Worm (Caenorhabditis elegans): Measurements from ENCODE around the gene pitr-3.

The pitr-3 gene

ce11 chrV:9162955-9163468, 21.8 kb upstream of the pitr-3 start, which contains the start of gene col-145:
col-145 (minus strand) TSS chrV:9163005.
- no peak for TF ChIP-seq nhr-43 (tag; optimal IDR thresholded peaks at IDR 0.05; ENCODE audit: poor library complexity, severe bottlenecking)
- no peak for TF ChIP-seq fos-1 (tag; optimal IDR thresholded peaks at IDR 0.05)
- TF ChIP-seq lin-39 (tag; optimal IDR thresholded peaks at IDR 0.05): no peak
- TF ChIP-seq lsy-12 (tag; optimal IDR thresholded peaks at IDR 0.05): no peak
- TF ChIP-seq hmg-11 (tag; optimal IDR thresholded peaks at IDR 0.05): no peak
- TF ChIP-seq jun-1 (tag; optimal IDR thresholded peaks at IDR 0.05): no peak
- no peak for TF ChIP-seq daf-12 (tag; optimal IDR thresholded peaks at IDR 0.05)
- TF ChIP-seq ceh-16 (tag; optimal IDR thresholded peaks at IDR 0.05): no peak
- no peak for TF ChIP-seq tbx-2 (tag; optimal IDR thresholded peaks at IDR 0.05)
- TF ChIP-seq nhr-25 (tag; optimal IDR thresholded peaks at IDR 0.05): peak; percentile 47
- peak; percentile 1 for TF ChIP-seq nhr-23 (tag; optimal IDR thresholded peaks at IDR 0.05)
- peak; percentile 61 for TF ChIP-seq egl-27 (tag; optimal IDR thresholded peaks at IDR 0.05)
- no peak for TF ChIP-seq nhr-237 (tag; optimal IDR thresholded peaks at IDR 0.05)

- no peak for TF ChIP-seq ztf-11 (tag; optimal IDR thresholded peaks at IDR 0.05)
These were observed 21.0 kb upstream of the pitr-3 start for ce11 chrV:9162118-9162729.

- TF ChIP-seq jun-1 (tag; optimal IDR thresholded peaks at IDR 0.05): no peak
- no peak for TF ChIP-seq nhr-237 (tag; optimal IDR thresholded peaks at IDR 0.05)
- TF ChIP-seq nfya-1 (tag; optimal IDR thresholded peaks at IDR 0.05; ENCODE audit: insufficient read depth): peak; percentile 17
- TF ChIP-seq hmg-11 (tag; optimal IDR thresholded peaks at IDR 0.05): no peak
- no peak for TF ChIP-seq aly-2 (tag; optimal IDR thresholded peaks at IDR 0.05)
- TF ChIP-seq ceh-82 (tag; optimal IDR thresholded peaks at IDR 0.05): no peak
- TF ChIP-seq ztf-11 (tag; optimal IDR thresholded peaks at IDR 0.05): no peak
- no peak for TF ChIP-seq snpc-4 (tag; optimal IDR thresholded peaks at IDR 0.05)
- no peak for TF ChIP-seq eor-1 (tag; optimal IDR thresholded peaks at IDR 0.05)
- TF ChIP-seq nhr-25 (tag; optimal IDR thresholded peaks at IDR 0.05): peak; percentile 70
- peak; percentile 73 for TF ChIP-seq ama-1 (optimal IDR thresholded peaks at IDR 0.05)
- no peak for TF ChIP-seq fkh-10 (GFP tag; optimal IDR thresholded peaks at IDR 0.05)
- no peak for TF ChIP-seq nhr-77 (tag; optimal IDR thresholded peaks at IDR 0.05)
- peak in 1 of 3 experiments; percentile 12 for TF ChIP-seq elt-3 (tag; optimal IDR thresholded peaks at IDR 0.05)
- peak; percentile 57 for TF ChIP-seq nhr-43 (tag; optimal IDR thresholded peaks at IDR 0.05; ENCODE audit: poor library complexity, severe bottlenecking)
These were observed 19.2 kb upstream of the pitr-3 start, which contains the start of gene col-144 for ce11 chrV:9160224-9160886. col-144 (minus strand) TSS chrV:9160642.

ce11 chrV:9159146-9159717, 18.0 kb upstream of the pitr-3 start:
- TF ChIP-seq ama-1 (optimal IDR thresholded peaks at IDR 0.05) (peak; percentile 68), nhr-25 (tag; optimal IDR thresholded peaks at IDR 0.05) (peak; percentile 88), nfya-1 (tag; optimal IDR thresholded peaks at IDR 0.05; ENCODE audit: insufficient read depth) (peak; percentile 34)

- TF ChIP-seq tbx-2 (tag; optimal IDR thresholded peaks at IDR 0.05) (no peak), ama-1 (optimal IDR thresholded peaks at IDR 0.05) (no peak), fkh-10 (GFP tag; optimal IDR thresholded peaks at IDR 0.05) (peak; percentile 96)
These were observed 16.4 kb upstream of the pitr-3 start for ce11 chrV:9157597-9157996.

ce11 chrV:9156679-9157078, 15.5 kb upstream of the pitr-3 start, which contains the start of gene B0222.15:
B0222.15 (minus strand) TSS chrV:9156779.
- TF ChIP-seq jun-1 (tag; optimal IDR thresholded peaks at IDR 0.05) (no peak), pha-4 (tag; optimal IDR thresholded peaks at IDR 0.05) (no peak), nfya-1 (tag; optimal IDR thresholded peaks at IDR 0.05; ENCODE audit: insufficient read depth) (no peak), unc-62 (GFP tag; optimal IDR thresholded peaks at IDR 0.05) (no peak), ceh-16 (tag; optimal IDR thresholded peaks at IDR 0.05) (no peak), nhr-43 (tag; optimal IDR thresholded peaks at IDR 0.05; ENCODE audit: poor library complexity, severe bottlenecking) (no peak), ama-1 (optimal IDR thresholded peaks at IDR 0.05) (no peak), daf-12 (tag; optimal IDR thresholded peaks at IDR 0.05) (no peak), nhr-25 (tag; optimal IDR thresholded peaks at IDR 0.05) (no peak), lsy-12 (tag; optimal IDR thresholded peaks at IDR 0.05) (no peak), ztf-11 (tag; optimal IDR thresholded peaks at IDR 0.05) (no peak), ceh-82 (tag; optimal IDR thresholded peaks at IDR 0.05) (no peak), ceh-28 (tag; optimal IDR thresholded peaks at IDR 0.05) (no peak), mml-1 (tag; optimal IDR thresholded peaks at IDR 0.05) (no peak), skn-1 (tag; optimal IDR thresholded peaks at IDR 0.05) (no peak), egl-5 (tag; optimal IDR thresholded peaks at IDR 0.05) (no peak), eor-1 (tag; optimal IDR thresholded peaks at IDR 0.05) (no peak)
